Worm (Caenorhabditis elegans) whole organism, L3 larva: ENCODE data around the gene srw-130.
A peak's percentile ranks its signal among the peaks of the same experiment; 100 is the strongest.

Source experiments
- R02D3.7 ChIP-seq: fragments of 150-350 bp; optimal IDR thresholded peaks from 2 replicates; lab custom pipeline; 2014; ENCODE audit warnings: missing biosample characterization, missing genetic modification characterization
- ZK546.5 ChIP-seq: sonication (generic microtip); optimal IDR thresholded peaks from 2 replicates; lab custom pipeline; 2017; ENCODE audit warnings: missing biosample characterization, missing genetic modification characterization
- aly-2 ChIP-seq: fragments of 150-350 bp; optimal IDR thresholded peaks from 2 replicates; lab custom pipeline; 2014; ENCODE audit warnings: missing biosample characterization, missing genetic modification characterization
- ama-1 ChIP-seq: fragments of 150-350 bp; optimal IDR thresholded peaks from 2 replicates; lab custom pipeline; 2018
- ceh-16 ChIP-seq: sonication (generic microtip); optimal IDR thresholded peaks from 2 replicates; lab custom pipeline; 2017; ENCODE audit warnings: missing biosample characterization, missing genetic modification characterization
- ceh-82 ChIP-seq: fragments of 150-350 bp; optimal IDR thresholded peaks from 2 replicates; lab custom pipeline; 2014; ENCODE audit warnings: missing biosample characterization, missing genetic modification characterization
- ceh-9 ChIP-seq: sonication (generic microtip); optimal IDR thresholded peaks from 2 replicates; lab custom pipeline; 2018; ENCODE audit warnings: missing biosample characterization, missing genetic modification characterization
- daf-12 ChIP-seq: fragments of 150-350 bp; optimal IDR thresholded peaks from 2 replicates; lab custom pipeline; 2014; ENCODE audit warnings: missing biosample characterization, missing genetic modification reagents, missing genetic modification characterization
- egl-27 ChIP-seq: sonication (generic microtip); optimal IDR thresholded peaks from 4 replicates; lab custom pipeline; 2017; ENCODE audit warnings: missing biosample characterization, missing genetic modification reagents, missing genetic modification characterization
- egl-5 ChIP-seq: fragments of 150-350 bp; optimal IDR thresholded peaks from 2 replicates; lab custom pipeline; 2017; ENCODE audit warnings: missing biosample characterization, missing genetic modification reagents, missing genetic modification characterization, inconsistent platforms
- elt-1 ChIP-seq: fragments of 150-350 bp; optimal IDR thresholded peaks from 2 replicates; lab custom pipeline; 2014; ENCODE audit warnings: missing biosample characterization, missing genetic modification characterization
- elt-2 ChIP-seq: sonication (generic microtip); optimal IDR thresholded peaks from 2 replicates; lab custom pipeline; 2016; ENCODE audit warnings: missing genetic modification reagents, mild to moderate bottlenecking, missing genetic modification characterization, missing compliant biosample characterization
- fkh-10 ChIP-seq: sonication (generic microtip); optimal IDR thresholded peaks from 2 replicates; lab custom pipeline; 2017; ENCODE audit warnings: missing biosample characterization, missing genetic modification reagents, missing genetic modification characterization
- fos-1 ChIP-seq: fragments of 150-350 bp; optimal IDR thresholded peaks from 2 replicates; lab custom pipeline; 2014; ENCODE audit warnings: missing biosample characterization, missing genetic modification characterization
- hmg-11 ChIP-seq: sonication (generic microtip); optimal IDR thresholded peaks from 2 replicates; lab custom pipeline; 2016; ENCODE audit warnings: missing genetic modification characterization, missing compliant biosample characterization
- jun-1 ChIP-seq: fragments of 150-350 bp; optimal IDR thresholded peaks from 2 replicates; lab custom pipeline; 2014; ENCODE audit warnings: missing biosample characterization, missing genetic modification reagents, missing genetic modification characterization
- lsy-12 ChIP-seq: sonication (generic microtip); optimal IDR thresholded peaks from 2 replicates; lab custom pipeline; 2016; ENCODE audit warnings: mild to moderate bottlenecking, missing genetic modification characterization, missing compliant biosample characterization
- mdl-1 ChIP-seq: fragments of 150-350 bp; optimal IDR thresholded peaks from 2 replicates; lab custom pipeline; 2014; ENCODE audit warnings: missing biosample characterization, missing genetic modification characterization
- mml-1 ChIP-seq: fragments of 150-350 bp; sonication (generic microtip); optimal IDR thresholded peaks from 3 replicates; lab custom pipeline; 2014; ENCODE audit warnings: missing biosample characterization, missing genetic modification characterization
- nfya-1 ChIP-seq: sonication (generic microtip); optimal IDR thresholded peaks from 2 replicates; lab custom pipeline; 2017; ENCODE audit warnings: missing genetic modification characterization, mild to moderate bottlenecking, missing compliant biosample characterization, antibody characterized with exemption, moderate library complexity; ENCODE audit not compliant: insufficient read depth
- nhr-11 ChIP-seq: fragments of 150-350 bp; optimal IDR thresholded peaks from 2 replicates; lab custom pipeline; 2014; ENCODE audit warnings: missing biosample characterization, missing genetic modification characterization
- nhr-23 ChIP-seq: fragments of 150-350 bp; optimal IDR thresholded peaks from 2 replicates; lab custom pipeline; 2014; ENCODE audit warnings: missing biosample characterization, missing genetic modification reagents, missing genetic modification characterization
- nhr-25 ChIP-seq: sonication (generic microtip); optimal IDR thresholded peaks from 2 replicates; lab custom pipeline; 2017; ENCODE audit warnings: missing biosample characterization, missing genetic modification characterization
- nhr-28 ChIP-seq: fragments of 150-350 bp; optimal IDR thresholded peaks from 2 replicates; lab custom pipeline; 2014; ENCODE audit warnings: missing biosample characterization, missing genetic modification characterization
- nhr-67 ChIP-seq: fragments of 150-350 bp; optimal IDR thresholded peaks from 2 replicates; lab custom pipeline; 2014; ENCODE audit warnings: missing biosample characterization, missing genetic modification characterization
- nhr-76 ChIP-seq: fragments of 150-350 bp; sonication (generic microtip); optimal IDR thresholded peaks from 5 replicates; lab custom pipeline; 2014; ENCODE audit warnings: missing biosample characterization, missing genetic modification characterization
- nhr-77 ChIP-seq: fragments of 150-350 bp; optimal IDR thresholded peaks from 2 replicates; lab custom pipeline; 2014; ENCODE audit warnings: missing biosample characterization, missing genetic modification characterization
- pha-4 ChIP-seq: fragments of 150-350 bp; optimal IDR thresholded peaks from 2 replicates; lab custom pipeline; 2014; ENCODE audit warnings: missing biosample characterization, missing genetic modification reagents, missing genetic modification characterization
- sea-2 ChIP-seq: fragments of 150-350 bp; sonication (generic microtip); optimal IDR thresholded peaks from 4 replicates; lab custom pipeline; 2014; ENCODE audit warnings: missing biosample characterization, missing genetic modification reagents, missing genetic modification characterization
- skn-1 ChIP-seq: fragments of 150-350 bp; optimal IDR thresholded peaks from 2 replicates; lab custom pipeline; 2014; ENCODE audit warnings: missing biosample characterization, missing genetic modification characterization
- tbx-2 ChIP-seq: sonication (generic microtip); optimal IDR thresholded peaks from 2 replicates; lab custom pipeline; 2016; ENCODE audit warnings: mild to moderate bottlenecking, missing genetic modification characterization, missing compliant biosample characterization
- unc-62 ChIP-seq: fragments of 150-350 bp; sonication (generic microtip); optimal IDR thresholded peaks from 4 replicates; lab custom pipeline; 2014; ENCODE audit warnings: missing biosample characterization, missing genetic modification reagents, missing genetic modification characterization
- zag-1 ChIP-seq: fragments of 150-350 bp; optimal IDR thresholded peaks from 2 replicates; lab custom pipeline; 2014; ENCODE audit warnings: missing biosample characterization, missing genetic modification characterization
- ztf-4 ChIP-seq: fragments of 150-350 bp; optimal IDR thresholded peaks from 2 replicates; lab custom pipeline; 2014; ENCODE audit warnings: missing biosample characterization, missing genetic modification characterization

srw-130 gene

ce11 chrV:3587633-3588032, 38.9 kb upstream of the srw-130 start (continued):
- no peak for TF ChIP-seq aly-2 (tag; lab: Kevin White, UChicago)
- TF ChIP-seq nhr-28 (tag; lab: Kevin White, UChicago): no peak
- no peak for TF ChIP-seq mml-1 (tag; lab: Kevin White, UChicago)
- no peak for TF ChIP-seq ztf-4
- TF ChIP-seq nfya-1 (tag; lab: Kevin White, UChicago): peak; percentile 33
- TF ChIP-seq elt-2: peak; percentile 20
- no peak for TF ChIP-seq unc-62 (GFP tag; lab: Kevin White, UChicago)
- TF ChIP-seq ceh-9 (tag; lab: Kevin White, UChicago): no peak
- TF ChIP-seq fkh-10 (GFP tag; lab: Kevin White, UChicago): no peak
- TF ChIP-seq nhr-67 (tag; lab: Kevin White, UChicago): no peak
- no peak for TF ChIP-seq lsy-12 (tag; lab: Kevin White, UChicago)
- TF ChIP-seq daf-12: no peak
- TF ChIP-seq ceh-16 (tag; lab: Kevin White, UChicago): no peak
- peak; percentile 24 for TF ChIP-seq pha-4 (tag; lab: Kevin White, UChicago)
- TF ChIP-seq R02D3.7 (tag; lab: Kevin White, UChicago): no peak
- TF ChIP-seq nhr-77 (tag; lab: Kevin White, UChicago): no peak
- no peak for TF ChIP-seq mdl-1 (tag; lab: Kevin White, UChicago)
- TF ChIP-seq ama-1: no peak
- TF ChIP-seq ZK546.5 (tag; lab: Kevin White, UChicago): no peak
- TF ChIP-seq elt-1 (tag; lab: Kevin White, UChicago): no peak
- TF ChIP-seq egl-5 (tag; lab: Kevin White, UChicago): no peak

DNA sequence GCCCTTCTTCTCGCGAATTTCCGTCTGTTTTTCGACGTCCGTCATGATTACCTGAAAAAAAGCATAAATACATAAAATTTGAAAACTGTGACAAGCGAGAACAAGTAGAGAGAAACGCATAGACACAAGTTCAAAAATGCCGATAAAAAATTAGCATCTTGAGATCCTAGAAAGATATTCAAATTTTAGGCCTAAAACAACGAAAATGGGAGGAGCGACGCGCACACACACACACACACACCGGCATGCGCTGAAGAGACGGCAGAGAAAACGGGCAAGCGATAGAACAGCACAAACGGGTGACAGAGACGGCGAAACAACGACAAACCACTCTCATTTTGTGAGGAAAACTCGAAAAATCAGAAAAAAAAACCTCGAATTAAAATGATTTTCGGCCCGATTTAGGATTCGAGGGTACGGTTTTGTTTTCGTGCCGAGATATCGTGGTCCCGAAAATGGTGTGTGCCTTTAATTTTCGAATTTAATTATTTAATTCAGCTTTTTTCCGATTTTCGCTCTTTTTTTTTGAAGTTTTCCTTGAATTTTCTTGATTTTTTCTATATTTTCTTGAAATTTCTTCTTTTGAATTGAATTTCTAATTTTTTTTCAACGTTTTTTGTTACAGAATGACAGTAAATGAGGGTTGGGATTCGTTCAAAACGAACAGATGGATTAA, 37.5 kb upstream of the srw-130 start, which contains the start of the genes rpl-11.1 and T22F3.2:
TSS of gene rpl-11.1 (minus strand) at position 51 of the 676 bp plus-strand sequence.
TSS of gene T22F3.2 (plus strand) at position 626 of the 676 bp plus-strand sequence.
- peak; percentile 24 for TF ChIP-seq pha-4 (tag; lab: Kevin White, UChicago)
- TF ChIP-seq skn-1: no peak
- TF ChIP-seq mdl-1 (tag; lab: Kevin White, UChicago): no peak
- TF ChIP-seq nhr-11: no peak
- no peak for TF ChIP-seq ceh-82 (tag; lab: Kevin White, UChicago)
- TF ChIP-seq nfya-1 (tag; lab: Kevin White, UChicago): peak; percentile 47
- no peak for TF ChIP-seq nhr-67 (tag; lab: Kevin White, UChicago)
- TF ChIP-seq egl-5 (tag; lab: Kevin White, UChicago): no peak
- no peak for TF ChIP-seq fos-1 (tag; lab: Kevin White, UChicago)
- no peak for TF ChIP-seq nhr-23 (tag; lab: Kevin White, UChicago)
- no peak for TF ChIP-seq sea-2 (GFP tag; lab: Kevin White, UChicago)
- peak; percentile 25 for TF ChIP-seq hmg-11 (tag; lab: Kevin White, UChicago)
- no peak for TF ChIP-seq mml-1 (tag; lab: Kevin White, UChicago)

ce11 chrV:3585011-3585410, 36.3 kb upstream of the srw-130 start:
- TF ChIP-seq egl-27 (tag; lab: Kevin White, UChicago) (no peak), nhr-77 (tag; lab: Kevin White, UChicago) (no peak), aly-2 (tag; lab: Kevin White, UChicago) (peak; percentile 49), ama-1 (peak; percentile 15)

DNA sequence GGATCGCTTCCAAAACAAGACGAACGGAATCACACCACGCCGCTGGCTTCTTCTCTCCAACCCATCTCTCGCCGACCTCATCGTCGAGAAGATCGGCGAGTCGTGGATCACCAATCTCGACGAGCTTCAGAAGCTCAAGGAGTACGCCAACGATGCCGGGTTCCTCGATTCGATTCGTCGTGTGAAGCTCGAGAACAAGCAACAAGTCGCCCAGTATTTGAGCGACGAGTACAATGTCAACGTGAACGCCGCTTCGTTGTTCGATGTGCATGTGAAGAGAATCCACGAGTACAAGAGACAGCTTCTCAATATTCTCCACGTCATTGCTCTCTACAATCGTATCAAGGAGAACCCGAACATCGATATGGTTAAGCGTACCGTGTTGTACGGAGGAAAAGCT, 34.9 kb upstream of the srw-130 start:
- TF ChIP-seq nhr-23 (tag; lab: Kevin White, UChicago): no peak
- no peak for TF ChIP-seq ama-1
- no peak for TF ChIP-seq jun-1 (tag; lab: Kevin White, UChicago)
- no peak for TF ChIP-seq ZK546.5 (tag; lab: Kevin White, UChicago)
- TF ChIP-seq sea-2 (GFP tag; lab: Kevin White, UChicago): no peak
- TF ChIP-seq tbx-2: no peak
- TF ChIP-seq nhr-77 (tag; lab: Kevin White, UChicago): no peak
- TF ChIP-seq nhr-76 (tag; lab: Kevin White, UChicago): no peak
- no peak for TF ChIP-seq lsy-12 (tag; lab: Kevin White, UChicago)
- TF ChIP-seq nhr-25 (tag; lab: Kevin White, UChicago): no peak
- no peak for TF ChIP-seq zag-1 (tag; lab: Kevin White, UChicago)
- no peak for TF ChIP-seq nhr-28 (tag; lab: Kevin White, UChicago)
- TF ChIP-seq fkh-10 (GFP tag; lab: Kevin White, UChicago): no peak
- no peak for TF ChIP-seq aly-2 (tag; lab: Kevin White, UChicago)
